Worm (Caenorhabditis elegans): ENCODE data around the gene nfu-1.
A peak's percentile ranks its signal among the peaks of the same experiment; 100 is the strongest.

Gene nfu-1

ce11 chrIV:10360336-10360735 is 26.9 kb upstream of the nfu-1 start, which contains the start of gene ugt-59:
TSS of gene ugt-59 (plus strand) at chrIV:10360636.
- TF ChIP-seq hlh-13 (GFP tag; optimal IDR thresholded peaks at IDR 0.05) = no peak
- TF ChIP-seq unc-86 (tag; optimal IDR thresholded peaks at IDR 0.05) = no peak

DNA sequence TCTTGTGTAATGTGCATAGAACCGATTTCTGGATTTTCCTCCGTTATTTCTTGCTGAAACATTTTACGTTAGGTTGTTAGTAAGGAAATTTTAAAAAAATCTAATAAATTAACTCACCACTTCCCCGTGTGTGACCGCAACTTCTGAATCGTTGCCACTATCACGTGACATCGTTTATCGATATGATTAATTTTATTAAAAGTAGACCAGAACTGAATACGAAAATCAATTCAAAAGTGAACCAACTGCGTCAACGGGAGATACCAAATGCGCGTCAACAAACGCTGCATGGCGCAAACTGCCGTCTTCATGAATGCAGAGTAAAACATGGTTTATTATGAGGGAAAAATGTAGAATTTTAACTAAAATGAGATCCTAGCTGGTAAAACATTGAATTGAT is 21.2 kb upstream of the nfu-1 start, which contains the start of gene sir-2.1:
TSS of gene sir-2.1 (minus strand) at position 212 of the 400 bp plus-strand sequence.
- TF ChIP-seq hlh-30 (tag; optimal IDR thresholded peaks at IDR 0.05; ENCODE audit: insufficient read depth) (peak; percentile 38), ceh-9 (tag; optimal IDR thresholded peaks at IDR 0.05) (no peak), hlh-15 (tag; optimal IDR thresholded peaks at IDR 0.05) (no peak), mec-3 (tag; optimal IDR thresholded peaks at IDR 0.05; ENCODE audit: borderline replicate concordance) (no peak), unc-42 (tag; optimal IDR thresholded peaks at IDR 0.05) (peak; percentile 0)

ce11 chrIV:10367740-10368246 is 19.4 kb upstream of the nfu-1 start, which contains the start of gene pges-2:
TSS of gene pges-2 (minus strand) at chrIV:10367790.
- no peak for TF ChIP-seq nhr-11 (tag; optimal IDR thresholded peaks at IDR 0.05)
- no peak for TF ChIP-seq sdc-2 (tag; optimal IDR thresholded peaks at IDR 0.05)
- no peak for TF ChIP-seq eyg-1 (tag; optimal IDR thresholded peaks at IDR 0.05)

- TF ChIP-seq elt-4 (tag; optimal IDR thresholded peaks at IDR 0.05) (no peak), fkh-10 (GFP tag; optimal IDR thresholded peaks at IDR 0.05) (no peak), tbx-2 (tag; optimal IDR thresholded peaks at IDR 0.05) (no peak)
These were observed 18.9 kb upstream of the nfu-1 start, which contains the start of gene iars-1 for ce11 chrIV:10368326-10368725. TSS of gene iars-1 (plus strand) at chrIV:10368601.

- TF ChIP-seq ceh-9 (tag; optimal IDR thresholded peaks at IDR 0.05) (no peak), fax-1 (tag; optimal IDR thresholded peaks at IDR 0.05) (peak; percentile 38), ceh-24 (tag; optimal IDR thresholded peaks at IDR 0.05) (no peak), ceh-31 (tag; optimal IDR thresholded peaks at IDR 0.05) (peak; percentile 30), hlh-6 (tag; optimal IDR thresholded peaks at IDR 0.05) (no peak), ztf-16 (tag; optimal IDR thresholded peaks at IDR 0.05) (peak; percentile 7), sox-4 (tag; optimal IDR thresholded peaks at IDR 0.05) (peak; percentile 6), nhr-11 (tag; optimal IDR thresholded peaks at IDR 0.05) (no peak), tbx-2 (tag; optimal IDR thresholded peaks at IDR 0.05) (peak; percentile 6), dve-1 (tag; optimal IDR thresholded peaks at IDR 0.05) (peak; percentile 20), hlh-8 (tag; optimal IDR thresholded peaks at IDR 0.05) (no peak), ceh-34 (tag; optimal IDR thresholded peaks at IDR 0.05) (peak; percentile 10), elt-2 (tag; optimal IDR thresholded peaks at IDR 0.05) (peak; percentile 34), pros-1 (tag; optimal IDR thresholded peaks at IDR 0.05) (no peak), unc-86 (tag; optimal IDR thresholded peaks at IDR 0.05) (peak; percentile 19), lin-11 (tag; optimal IDR thresholded peaks at IDR 0.05) (peak; percentile 9), pqm-1 (tag; optimal IDR thresholded peaks at IDR 0.05) (no peak), nfya-1 (tag; optimal IDR thresholded peaks at IDR 0.05) (peak; percentile 40), sdc-2 (tag; optimal IDR thresholded peaks at IDR 0.05) (no peak)
These were observed 13.4 kb upstream of the nfu-1 start, which contains the start of gene mpz-5 for ce11 chrIV:10373772-10374288. TSS of gene mpz-5 (minus strand) at chrIV:10373822.

DNA sequence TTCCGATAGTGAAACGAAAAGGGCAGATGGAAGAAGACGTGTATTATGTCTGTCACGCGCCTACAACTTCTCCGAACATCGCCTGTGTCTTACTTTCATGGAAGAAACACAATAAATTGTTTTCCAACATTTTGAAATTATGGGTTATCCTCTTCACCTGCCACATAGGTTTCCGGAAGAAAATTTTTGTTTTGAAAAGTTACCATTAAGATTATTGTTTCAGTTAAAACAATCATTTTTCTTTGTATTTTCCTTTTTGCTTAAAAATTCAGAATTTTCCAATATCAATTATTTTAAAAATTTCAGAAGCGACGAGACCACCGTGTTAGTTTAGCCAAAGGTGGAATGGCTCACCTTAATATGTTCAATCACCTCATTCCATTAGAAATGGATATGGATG is 12.6 kb upstream of the nfu-1 start, which contains the start of gene mask-1:
TSS of gene mask-1 (plus strand) at position 301 of the 400 bp plus-strand sequence.
- TF ChIP-seq F13H6.1 (tag; optimal IDR thresholded peaks at IDR 0.05) (no peak), sdc-2 (tag; optimal IDR thresholded peaks at IDR 0.05) (no peak), unc-86 (tag; optimal IDR thresholded peaks at IDR 0.05) (no peak), ceh-6 (GFP tag; optimal IDR thresholded peaks at IDR 0.05) (no peak), nfya-1 (tag; optimal IDR thresholded peaks at IDR 0.05) (no peak), sox-2 (GFP tag; IDR thresholded peaks at IDR 0.05) (no peak), rnt-1 (tag; optimal IDR thresholded peaks at IDR 0.05) (no peak), ahr-1 (tag; optimal IDR thresholded peaks at IDR 0.05) (no peak), ets-4 (tag; optimal IDR thresholded peaks at IDR 0.05) (no peak), ceh-9 (tag; optimal IDR thresholded peaks at IDR 0.05) (no peak)

Data from whole organism, late embryonic.